Worm (Caenorhabditis elegans) whole organism, L2 larva: ENCODE measurements around the gene F41E6.17.

Experiments used
- aly-2 ChIP-seq: fragments of 150-350 bp; optimal IDR thresholded peaks from 2 replicates; lab custom pipeline; 2014; ENCODE audit warnings: missing biosample characterization, missing genetic modification characterization
- ama-1 ChIP-seq: fragments of 150-350 bp; optimal IDR thresholded peaks from 2 replicates; lab custom pipeline; 2018; ENCODE audit warnings: inconsistent platforms
- dmd-4 ChIP-seq: sonication (generic microtip); optimal IDR thresholded peaks from 2 replicates; lab custom pipeline; 2017; ENCODE audit warnings: missing biosample characterization, missing genetic modification characterization
- egl-27 ChIP-seq: sonication (generic microtip); optimal IDR thresholded peaks from 3 replicates; lab custom pipeline; 2017; ENCODE audit warnings: missing biosample characterization, missing genetic modification reagents, missing genetic modification characterization
- lin-13 ChIP-seq: fragments of 150-350 bp; optimal IDR thresholded peaks from 2 replicates; lab custom pipeline; 2014; ENCODE audit warnings: missing biosample characterization, missing genetic modification reagents, missing genetic modification characterization
- mab-5 ChIP-seq: fragments of 150-350 bp; optimal IDR thresholded peaks from 2 replicates; lab custom pipeline; 2014; ENCODE audit warnings: missing biosample characterization, missing genetic modification characterization
- mbf-1 ChIP-seq: sonication (generic microtip); optimal IDR thresholded peaks from 2 replicates; lab custom pipeline; 2017; ENCODE audit warnings: missing biosample characterization, missing genetic modification characterization
- skn-1 ChIP-seq: sonication (generic microtip); optimal IDR thresholded peaks from 2 replicates; lab custom pipeline; 2017; ENCODE audit warnings: missing biosample characterization, missing genetic modification characterization
- unc-39 ChIP-seq: fragments of 150-350 bp; optimal IDR thresholded peaks from 2 replicates; lab custom pipeline; 2014; ENCODE audit warnings: missing biosample characterization, missing genetic modification characterization
- unc-62 ChIP-seq: fragments of 150-350 bp; optimal IDR thresholded peaks from 2 replicates; lab custom pipeline; 2014; ENCODE audit warnings: missing biosample characterization, missing genetic modification reagents, missing genetic modification characterization

ce11 chrV:8665765-8666164 lies 41.9 kb downstream of the F41E6.17 start, which contains the start of gene ZC190.4:
- no peak for TF ChIP-seq ama-1
- no peak for TF ChIP-seq dmd-4 (tag; lab: Kevin White, UChicago)
- TF ChIP-seq skn-1 (tag; lab: Kevin White, UChicago) = no peak
- TF ChIP-seq lin-13 (GFP tag; lab: Kevin White, UChicago) = no peak
- no peak for TF ChIP-seq unc-39 (tag; lab: Kevin White, UChicago)
- TF ChIP-seq aly-2 (tag; lab: Kevin White, UChicago) = no peak
- TF ChIP-seq unc-62 (GFP tag; lab: Kevin White, UChicago) = no peak
- TF ChIP-seq mbf-1 (tag; lab: Kevin White, UChicago) = no peak
- TF ChIP-seq egl-27 (tag; lab: Kevin White, UChicago) = no peak
- no peak for TF ChIP-seq mab-5 (tag; lab: Kevin White, UChicago)
